Worm (Caenorhabditis elegans): Measurements from ENCODE around the gene best-21.
"Not testable (repeated sequence)": the region's sequence is repeated elsewhere in the genome, so short reads cannot be mapped to it uniquely, and the experiment has no call there.

DNA sequence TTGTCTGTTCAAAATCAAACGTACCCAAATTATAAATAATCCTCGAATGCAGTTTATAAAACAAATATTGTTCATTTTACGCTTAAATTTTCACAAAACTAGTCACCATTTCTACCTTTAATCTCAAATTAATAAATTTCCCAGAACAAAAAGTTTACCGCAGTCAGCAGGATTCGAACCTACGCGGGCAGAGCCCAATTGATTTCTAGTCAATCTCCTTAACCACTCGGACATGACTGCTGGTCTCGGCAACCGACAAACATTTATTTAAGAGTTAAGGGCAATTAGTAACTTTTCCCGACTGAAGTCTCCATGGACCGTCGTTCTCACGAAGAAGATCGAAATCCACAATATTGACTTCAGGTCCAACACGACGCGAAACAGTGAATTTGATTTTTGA is 16.1 kb downstream of the best-21 start:
- not testable (repeated sequence) for TF ChIP-seq Y53F4B.3 (GFP tag; IDR thresholded peaks at IDR 0.05); egl-18 (GFP tag; IDR thresholded peaks at IDR 0.05); snpc-4 (GFP tag; optimal IDR thresholded peaks at IDR 0.05)
- peak in 3 of 4 experiments; percentile 33 to 95 (median 91) for TF ChIP-seq snpc-4 (tag; optimal IDR thresholded peaks at IDR 0.05)
